Fruit fly (Drosophila melanogaster) whole organism, embryonic: Measurements from ENCODE around the gene CG8301.

ENCODE experiments used
- Bteb2 ChIP-seq: fragments of 200-800 bp; sonication (Bioruptor generic); optimal IDR thresholded peaks from 2 replicates; lab custom pipeline; 2016; ENCODE audit warnings: missing biosample characterization, missing genetic modification characterization
- CG10209 ChIP-seq: fragments of 200-800 bp; sonication (Bioruptor generic); optimal IDR thresholded peaks from 3 replicates; lab custom pipeline; 2017; ENCODE audit warnings: missing biosample characterization, mild to moderate bottlenecking, missing genetic modification characterization, missing genetic modification reagents
- CG12155 ChIP-seq: fragments of 200-800 bp; sonication (Bioruptor generic); optimal IDR thresholded peaks from 3 replicates; lab custom pipeline; 2016; ENCODE audit warnings: missing biosample characterization, missing genetic modification characterization
- CG12744 ChIP-seq: fragments of 200-800 bp; sonication (Bioruptor generic); optimal IDR thresholded peaks from 2 replicates; lab custom pipeline; 2016; ENCODE audit warnings: missing biosample characterization, missing genetic modification characterization
- CG14014 ChIP-seq: fragments of 200-800 bp; sonication (Bioruptor generic); IDR thresholded peaks from 2 replicates; pipeline ENCODE4 v1.3.6; 2022; ENCODE audit warnings: missing biosample characterization, missing genetic modification characterization
- CG15269 ChIP-seq: fragments of 200-800 bp; sonication (Bioruptor generic); optimal IDR thresholded peaks from 2 replicates; lab custom pipeline; 2018; ENCODE audit warnings: missing biosample characterization, mild to moderate bottlenecking, missing genetic modification characterization, moderate library complexity
- CG15601 ChIP-seq: fragments of 200-800 bp; sonication (Bioruptor generic); optimal IDR thresholded peaks from 3 replicates; lab custom pipeline; 2019; ENCODE audit warnings: missing biosample characterization, mild to moderate bottlenecking, missing genetic modification characterization, moderate library complexity
- CG33557 ChIP-seq: fragments of 200-800 bp; sonication (Bioruptor generic); optimal IDR thresholded peaks from 2 replicates; lab custom pipeline; 2019; ENCODE audit warnings: missing biosample characterization, mild to moderate bottlenecking, missing genetic modification characterization, moderate library complexity
- CG6689 ChIP-seq: fragments of 200-800 bp; sonication (Bioruptor generic); IDR thresholded peaks from 2 replicates; pipeline ENCODE4 v1.3.6; 2022; ENCODE audit warnings: missing biosample characterization, missing genetic modification characterization
- CG6854 ChIP-seq: fragments of 200-800 bp; sonication (Bioruptor generic); optimal IDR thresholded peaks from 3 replicates; lab custom pipeline; 2017; ENCODE audit warnings: missing biosample characterization, mild to moderate bottlenecking, missing genetic modification characterization
- CG7745 ChIP-seq: fragments of 200-800 bp; sonication (Bioruptor generic); optimal IDR thresholded peaks from 2 replicates; lab custom pipeline; 2018; ENCODE audit warnings: missing biosample characterization, mild to moderate bottlenecking, missing genetic modification characterization, moderate library complexity
- CG7839 ChIP-seq: fragments of 200-800 bp; sonication (Bioruptor generic); optimal IDR thresholded peaks from 3 replicates; lab custom pipeline; 2018; ENCODE audit warnings: missing biosample characterization, mild to moderate bottlenecking, missing genetic modification characterization, moderate library complexity
- CG8089 ChIP-seq: fragments of 200-800 bp; sonication (Bioruptor generic); optimal IDR thresholded peaks from 3 replicates; lab custom pipeline; 2016; ENCODE audit warnings: missing biosample characterization, missing genetic modification characterization
- CG9932 ChIP-seq: fragments of 200-800 bp; sonication (Bioruptor generic); IDR thresholded peaks from 2 replicates; pipeline ENCODE4 v1.3.6; 2022; ENCODE audit warnings: missing biosample characterization, missing genetic modification characterization
- Dll ChIP-seq: fragments of 200-800 bp; sonication (Bioruptor generic); IDR thresholded peaks from 4 replicates; pipeline ENCODE4 v1.3.6; 2022; ENCODE audit warnings: missing biosample characterization, missing genetic modification characterization; ENCODE audit not compliant: partially characterized antibody
- Doc3 ChIP-seq: fragments of 200-800 bp; sonication (Bioruptor generic); IDR thresholded peaks from 3 replicates; pipeline ENCODE4 v1.3.6; 2022; ENCODE audit warnings: missing biosample characterization, missing genetic modification characterization; ENCODE audit not compliant: partially characterized antibody
- Ets97D ChIP-seq: fragments of 200-800 bp; sonication (Bioruptor generic); optimal IDR thresholded peaks from 3 replicates; lab custom pipeline; 2016; ENCODE audit warnings: missing biosample characterization, missing genetic modification characterization
- GATAe ChIP-seq: fragments of 200-800 bp; sonication (Bioruptor generic); conservative IDR thresholded peaks from 2 replicates; pipeline ENCODE4 v1.3.6; 2022; ENCODE audit warnings: missing biosample characterization, missing genetic modification characterization
- Gsc ChIP-seq: fragments of 200-800 bp; sonication (Bioruptor generic); IDR thresholded peaks from 2 replicates; pipeline ENCODE4 v1.3.6; 2022; ENCODE audit warnings: missing biosample characterization, missing genetic modification characterization
- H2.0 ChIP-seq: fragments of 200-800 bp; sonication (Bioruptor generic); IDR thresholded peaks from 2 replicates; pipeline ENCODE4 v1.3.6; 2022; ENCODE audit warnings: missing biosample characterization, missing genetic modification characterization
- HHEX ChIP-seq: fragments of 200-800 bp; sonication (Bioruptor generic); optimal IDR thresholded peaks from 3 replicates; lab custom pipeline; 2017; ENCODE audit warnings: missing biosample characterization, mild to moderate bottlenecking, missing genetic modification characterization, missing genetic modification reagents
- HLHmδ ChIP-seq: fragments of 200-800 bp; sonication (Bioruptor generic); optimal IDR thresholded peaks from 2 replicates; lab custom pipeline; 2018; ENCODE audit warnings: missing biosample characterization, mild to moderate bottlenecking, missing genetic modification characterization, moderate library complexity
- Lpt ChIP-seq: fragments of >200 bp; optimal IDR thresholded peaks from 2 replicates; lab custom pipeline; 2018; ENCODE audit warnings: missing biosample characterization, missing genetic modification characterization
- MBD-R2 ChIP-seq: fragments of 200-800 bp; sonication (Bioruptor generic); IDR thresholded peaks from 2 replicates; pipeline ENCODE4 v1.3.6; 2022; ENCODE audit warnings: missing biosample characterization, missing genetic modification characterization
- MESR4 ChIP-seq: fragments of 200-800 bp; sonication (Bioruptor generic); optimal IDR thresholded peaks from 2 replicates; lab custom pipeline; 2018; ENCODE audit warnings: missing biosample characterization, mild to moderate bottlenecking, missing genetic modification characterization, moderate library complexity
- MTF-1 ChIP-seq: fragments of 200-800 bp; sonication (Bioruptor generic); optimal IDR thresholded peaks from 2 replicates; lab custom pipeline; 2018; ENCODE audit warnings: missing biosample characterization, mild to moderate bottlenecking, missing genetic modification characterization, borderline replicate concordance
- Nf-YA ChIP-seq: fragments of 200-800 bp; sonication (Bioruptor generic); IDR thresholded peaks from 2 replicates; pipeline ENCODE4 v1.3.6; 2022; ENCODE audit warnings: missing biosample characterization, missing genetic modification characterization
- az2 ChIP-seq: fragments of 200-800 bp; sonication (Bioruptor generic); optimal IDR thresholded peaks from 3 replicates; lab custom pipeline; 2016; ENCODE audit warnings: missing biosample characterization, missing genetic modification characterization
- dmrt11E ChIP-seq: fragments of 200-800 bp; sonication (Bioruptor generic); optimal IDR thresholded peaks from 3 replicates; lab custom pipeline; 2018; ENCODE audit warnings: missing biosample characterization, mild to moderate bottlenecking, missing genetic modification characterization, moderate library complexity
- dysf ChIP-seq: fragments of 200-800 bp; sonication (Bioruptor generic); IDR thresholded peaks from 3 replicates; pipeline ENCODE4 v1.3.6; 2022; ENCODE audit warnings: missing biosample characterization, missing genetic modification characterization
- exex ChIP-seq: fragments of 200-800 bp; sonication (Bioruptor generic); optimal IDR thresholded peaks from 4 replicates; lab custom pipeline; 2018; ENCODE audit warnings: missing biosample characterization, mild to moderate bottlenecking, missing genetic modification characterization, moderate library complexity
- fd102C ChIP-seq: fragments of 200-800 bp; sonication (Bioruptor generic); optimal IDR thresholded peaks from 2 replicates; lab custom pipeline; 2018; ENCODE audit warnings: missing biosample characterization, mild to moderate bottlenecking, missing genetic modification characterization, moderate library complexity
- gfzf ChIP-seq: fragments of 200-800 bp; sonication (Bioruptor generic); optimal IDR thresholded peaks from 2 replicates; lab custom pipeline; 2016; ENCODE audit warnings: missing biosample characterization, mild to moderate bottlenecking, missing genetic modification characterization, moderate library complexity
- gro ChIP-seq: fragments of 200-800 bp; sonication (Bioruptor generic); optimal IDR thresholded peaks from 2 replicates; lab custom pipeline; 2016; ENCODE audit warnings: missing biosample characterization, missing genetic modification characterization
- hkb ChIP-seq, 2 experiments: fragments of 200-800 bp in 1 of 2; fragments of >200 bp in 1 of 2; sonication (Bioruptor generic) in 1 of 2; IDR thresholded peaks in 1 of 2; optimal IDR thresholded peaks in 1 of 2; 2 replicates each; pipeline versions ENCODE4 v1.3.6 to Lab custom; 2017 to 2022; ENCODE audit warnings: missing biosample characterization in 1 of 2, missing genetic modification characterization in 1 of 2
- hth ChIP-seq: fragments of >200 bp; optimal IDR thresholded peaks from 2 replicates; lab custom pipeline; 2017; ENCODE audit warnings: inconsistent platforms
- nmo ChIP-seq: fragments of 200-800 bp; sonication (Bioruptor generic); optimal IDR thresholded peaks from 2 replicates; lab custom pipeline; 2018; ENCODE audit warnings: missing biosample characterization, mild to moderate bottlenecking, missing genetic modification characterization, moderate library complexity
- odd ChIP-seq: fragments of 200-800 bp; sonication (Bioruptor generic); optimal IDR thresholded peaks from 2 replicates; lab custom pipeline; 2017; ENCODE audit warnings: missing biosample characterization, mild to moderate bottlenecking, missing genetic modification characterization
- prd ChIP-seq, 3 experiments: fragments of >200 bp in 2 of 3; fragments of 200-800 bp in 1 of 3; sonication (Bioruptor generic) in 1 of 3; optimal IDR thresholded peaks in 2 of 3; IDR thresholded peaks in 1 of 3; 2 replicates in 2 of 3; 3 replicates in 1 of 3; pipeline versions ENCODE4 v1.3.6 to Lab custom; 2017 to 2022; ENCODE audit warnings: missing biosample characterization in 1 of 3, missing genetic modification characterization in 1 of 3
- repo ChIP-seq: fragments of 200-800 bp; sonication (Bioruptor generic); optimal IDR thresholded peaks from 2 replicates; lab custom pipeline; 2016; ENCODE audit warnings: missing biosample characterization, missing genetic modification characterization
- seq ChIP-seq: fragments of 200-800 bp; sonication (Bioruptor generic); IDR thresholded peaks from 2 replicates; pipeline ENCODE4 v1.3.6; 2022; ENCODE audit warnings: missing biosample characterization, missing genetic modification characterization
- sqz ChIP-seq: fragments of 200-800 bp; sonication (Bioruptor generic); optimal IDR thresholded peaks from 3 replicates; lab custom pipeline; 2018; ENCODE audit warnings: missing biosample characterization, mild to moderate bottlenecking, missing genetic modification characterization
- stwl ChIP-seq: fragments of 200-800 bp; sonication (Bioruptor generic); optimal IDR thresholded peaks from 3 replicates; lab custom pipeline; 2018; ENCODE audit warnings: missing biosample characterization, mild to moderate bottlenecking, missing genetic modification characterization, moderate library complexity
- tin ChIP-seq: fragments of 200-800 bp; sonication (Bioruptor generic); optimal IDR thresholded peaks from 3 replicates; lab custom pipeline; 2016; ENCODE audit warnings: missing biosample characterization, missing genetic modification characterization
- tll ChIP-seq, 2 experiments: fragments of 200-800 bp in 1 of 2; fragments of >200 bp in 1 of 2; sonication (Bioruptor generic) in 1 of 2; optimal IDR thresholded peaks; 2 replicates each; lab custom pipeline; 2017 to 2019; ENCODE audit warnings: missing biosample characterization in 2 of 2, missing genetic modification characterization in 2 of 2, mild to moderate bottlenecking in 1 of 2, moderate library complexity in 1 of 2
- trem ChIP-seq: fragments of 200-800 bp; optimal IDR thresholded peaks from 3 replicates; lab custom pipeline; 2019; ENCODE audit warnings: missing biosample characterization, mild to moderate bottlenecking, missing genetic modification characterization, moderate library complexity
- ttk ChIP-seq: fragments of 200-800 bp; sonication (Bioruptor generic); IDR thresholded peaks from 2 replicates; pipeline ENCODE4 v2.1.2; 2022; ENCODE audit warnings: missing biosample characterization, missing genetic modification characterization
- tup ChIP-seq: fragments of 200-800 bp; sonication (Bioruptor generic); optimal IDR thresholded peaks from 2 replicates; lab custom pipeline; 2016; ENCODE audit warnings: missing biosample characterization, mild to moderate bottlenecking, missing genetic modification characterization, moderate library complexity
- usp ChIP-seq: fragments of >200 bp; optimal IDR thresholded peaks from 2 replicates; lab custom pipeline; 2017; ENCODE audit warnings: missing biosample characterization, missing genetic modification characterization

Gene CG8301

dm6 chr3R:9581089-9581520, at the start of gene CG8301 (continued):
- TF ChIP-seq Nf-YA (GFP tag; lab: Robert Waterston, UW): no peak
- peak; percentile 4 for TF ChIP-seq MESR4 (GFP tag; lab: Kevin White, UChicago)
- TF ChIP-seq dmrt11E (tag; lab: Kevin White, UChicago): no peak
- TF ChIP-seq hth (lab: Kevin White, UChicago): no peak
- TF ChIP-seq Lpt (GFP tag; lab: Kevin White, UChicago): no peak
- TF ChIP-seq Bteb2 (GFP tag; lab: Kevin White, UChicago): peak; percentile 8
- TF ChIP-seq Dll (GFP tag; lab: Robert Waterston, UW): no peak
- TF ChIP-seq tin (GFP tag; lab: Kevin White, UChicago): no peak
- TF ChIP-seq usp (GFP tag; lab: Kevin White, UChicago): no peak
- no peak for TF ChIP-seq trem (tag; lab: Kevin White, UChicago)
- TF ChIP-seq CG8089 (GFP tag; lab: Kevin White, UChicago): no peak
- TF ChIP-seq CG15601 (tag; lab: Kevin White, UChicago): no peak
- TF ChIP-seq prd (optimal IDR thresholded peaks at IDR 0.05; lab: Kevin White, UChicago): no peak
- no peak for TF ChIP-seq prd (GFP tag; IDR thresholded peaks at IDR 0.05; lab: Robert Waterston, UW)
- peak; percentile 38; the same call in 1 of the 2 replicates for TF ChIP-seq CG14014 (GFP tag; lab: Robert Waterston, UW)
- TF ChIP-seq odd: no peak
- peak; percentile 16; the same call in 1 of the 3 replicates for TF ChIP-seq dysf (GFP tag; lab: Robert Waterston, UW)
- TF ChIP-seq GATAe (GFP tag; lab: Robert Waterston, UW): no peak
- no peak for TF ChIP-seq gfzf (GFP tag; lab: Kevin White, UChicago)
- no peak for TF ChIP-seq fd102C
- no peak for TF ChIP-seq HHEX (GFP tag; lab: Kevin White, UChicago)
- no peak for TF ChIP-seq CG6854 (GFP tag; lab: Kevin White, UChicago)
- TF ChIP-seq sqz (GFP tag; lab: Kevin White, UChicago): no peak
- 0 out of 2 replicates have a peak, but pooled peaks have one; percentile 31 for TF ChIP-seq MBD-R2
- no peak for TF ChIP-seq HLHmδ (GFP tag; lab: Kevin White, UChicago)
- no peak for TF ChIP-seq repo
- TF ChIP-seq stwl (tag; lab: Kevin White, UChicago): no peak
- TF ChIP-seq CG12744 (GFP tag; lab: Kevin White, UChicago): peak; percentile 4
- peak; percentile 45 for TF ChIP-seq CG7839 (tag; lab: Kevin White, UChicago)
- TF ChIP-seq CG7745 (tag; lab: Kevin White, UChicago): no peak
- no peak for TF ChIP-seq tll (GFP tag; optimal IDR thresholded peaks at IDR 0.05; lab: Kevin White, UChicago)
- no peak for TF ChIP-seq Doc3 (GFP tag; lab: Robert Waterston, UW)
- no peak for TF ChIP-seq exex (tag; lab: Kevin White, UChicago)
- TF ChIP-seq MTF-1 (GFP tag; lab: Kevin White, UChicago): no peak
- no peak for TF ChIP-seq CG9932 (GFP tag; lab: Robert Waterston, UW)
- TF ChIP-seq ttk: 0 out of 2 replicates have a peak, but pooled peaks have one; percentile 9
- no peak for TF ChIP-seq Ets97D (GFP tag; lab: Kevin White, UChicago)
- no peak for TF ChIP-seq CG33557 (GFP tag; lab: Kevin White, UChicago)
- no peak for TF ChIP-seq tup (GFP tag; lab: Kevin White, UChicago)
- TF ChIP-seq Gsc (GFP tag; lab: Robert Waterston, UW): no peak
- TF ChIP-seq CG15269: peak; percentile 52
- TF ChIP-seq CG12155 (GFP tag; lab: Kevin White, UChicago): peak; percentile 20
- no peak for TF ChIP-seq hkb (optimal IDR thresholded peaks at IDR 0.05; lab: Kevin White, UChicago)
- peak; percentile 70 for TF ChIP-seq hkb (GFP tag; IDR thresholded peaks at IDR 0.05; lab: Robert Waterston, UW)
- TF ChIP-seq CG6689: no peak
- no peak for TF ChIP-seq CG10209 (GFP tag; lab: Kevin White, UChicago)
- TF ChIP-seq gro (GFP tag; lab: Kevin White, UChicago): no peak
- TF ChIP-seq az2 (GFP tag; lab: Kevin White, UChicago): peak; percentile 5
- no peak; the same call in 1 of the 2 replicates for TF ChIP-seq seq (GFP tag; lab: Robert Waterston, UW)
- TF ChIP-seq nmo: no peak
- TF ChIP-seq H2.0: no peak
